Worm (Caenorhabditis elegans) whole organism, late embryonic: ENCODE measurements around the gene C49F5.7.

Experiments
- ceh-18 ChIP-seq: sonication (generic microtip); optimal IDR thresholded peaks from 2 replicates; lab custom pipeline; 2016; ENCODE audit warnings: missing genetic modification characterization, missing compliant biosample characterization
- ceh-31 ChIP-seq: sonication (generic microtip); optimal IDR thresholded peaks from 2 replicates; lab custom pipeline; 2016; ENCODE audit warnings: missing genetic modification characterization, missing compliant biosample characterization
- ceh-9 ChIP-seq: sonication (generic microtip); optimal IDR thresholded peaks from 2 replicates; lab custom pipeline; 2016; ENCODE audit warnings: mild to moderate bottlenecking, missing genetic modification characterization, inconsistent platforms, missing compliant biosample characterization
- fkh-10 ChIP-seq: fragments of 150-350 bp; optimal IDR thresholded peaks from 2 replicates; lab custom pipeline; 2014; ENCODE audit warnings: missing biosample characterization, missing genetic modification reagents, missing genetic modification characterization
- madf-2 ChIP-seq: sonication (generic microtip); optimal IDR thresholded peaks from 2 replicates; lab custom pipeline; 2017; ENCODE audit warnings: missing genetic modification characterization, missing compliant biosample characterization
- pag-3 ChIP-seq: sonication (generic microtip); optimal IDR thresholded peaks from 2 replicates; lab custom pipeline; 2016; ENCODE audit warnings: missing compliant biosample characterization, missing genetic modification characterization, borderline replicate concordance
- pha-2 ChIP-seq: sonication (generic microtip); optimal IDR thresholded peaks from 2 replicates; lab custom pipeline; 2017; ENCODE audit warnings: mild to moderate bottlenecking, missing genetic modification characterization, missing compliant biosample characterization
- unc-86 ChIP-seq: sonication (generic microtip); optimal IDR thresholded peaks from 2 replicates; lab custom pipeline; 2016; ENCODE audit warnings: missing genetic modification characterization, missing compliant biosample characterization

- TF ChIP-seq ceh-18 (tag; lab: Kevin White, UChicago) = no peak
- no peak for TF ChIP-seq pag-3
- no peak for TF ChIP-seq ceh-31 (tag; lab: Kevin White, UChicago)
- no peak for TF ChIP-seq fkh-10 (GFP tag; lab: Kevin White, UChicago)
- no peak for TF ChIP-seq pha-2
- TF ChIP-seq ceh-9 (tag; lab: Kevin White, UChicago) = no peak
- TF ChIP-seq unc-86 = no peak
- TF ChIP-seq madf-2 (tag; lab: Kevin White, UChicago) = no peak
These were observed 13.4 kb downstream of the C49F5.7 start for ce11 chrX:12007905-12008466.
